Worm (Caenorhabditis elegans): ENCODE data around the gene fbxb-118.
A peak's percentile ranks its signal among the peaks of the same experiment; 100 is the strongest.

The fbxb-118 gene

ce11 chrII:4089183-4089582, 25.3 kb upstream of the fbxb-118 start (continued):
- TF ChIP-seq fkh-10 (GFP tag; optimal IDR thresholded peaks at IDR 0.05) (no peak), nhr-237 (tag; optimal IDR thresholded peaks at IDR 0.05) (no peak), dsc-1 (tag; optimal IDR thresholded peaks at IDR 0.05) (no peak), isw-1 (GFP tag; IDR thresholded peaks at IDR 0.05) (no peak), ceh-88 (GFP tag; IDR thresholded peaks at IDR 0.05) (no peak), nhr-11 (tag; optimal IDR thresholded peaks at IDR 0.05) (peak; percentile 3), nhr-77 (tag; optimal IDR thresholded peaks at IDR 0.05) (no peak), sox-4 (tag; optimal IDR thresholded peaks at IDR 0.05) (no peak), lsy-2 (tag; optimal IDR thresholded peaks at IDR 0.05) (peak; percentile 54 to 57), nhr-28 (tag; optimal IDR thresholded peaks at IDR 0.05) (no peak), mdl-1 (tag; optimal IDR thresholded peaks at IDR 0.05) (peak in 1 of 2 experiments; percentile 49), unc-98 (GFP tag; IDR thresholded peaks at IDR 0.05) (no peak), ztf-4 (tag; optimal IDR thresholded peaks at IDR 0.05) (peak; percentile 19), nhr-19 (GFP tag; conservative IDR thresholded peaks at IDR 0.05) (peak; percentile 77), snu-23 (GFP tag; optimal IDR thresholded peaks at IDR 0.05) (peak; percentile 74)

- no peak for TF ChIP-seq tbx-2 (tag; optimal IDR thresholded peaks at IDR 0.05)
- no peak for TF ChIP-seq aha-1 (tag; optimal IDR thresholded peaks at IDR 0.05)
- TF ChIP-seq lir-3 (tag; optimal IDR thresholded peaks at IDR 0.05; ENCODE audit: poor library complexity): no peak
- TF ChIP-seq snpc-4 (tag; optimal IDR thresholded peaks at IDR 0.05): no peak
- TF ChIP-seq mef-2 (tag; optimal IDR thresholded peaks at IDR 0.05): no peak
- TF ChIP-seq elt-2 (tag; optimal IDR thresholded peaks at IDR 0.05): no peak
- TF ChIP-seq nhr-20 (tag; optimal IDR thresholded peaks at IDR 0.05): no peak
- TF ChIP-seq mep-1 (tag; optimal IDR thresholded peaks at IDR 0.05): no peak
- TF ChIP-seq swsn-7 (tag; optimal IDR thresholded peaks at IDR 0.05): no peak
These were observed 21.7 kb upstream of the fbxb-118 start for ce11 chrII:4085601-4086000.

ce11 chrII:4082754-4083153, 18.9 kb upstream of the fbxb-118 start, which contains the start of gene R11F4.2:
TSS of gene R11F4.2 (plus strand) at chrII:4083054.
- no peak for TF ChIP-seq unc-130 (tag; optimal IDR thresholded peaks at IDR 0.05)

DNA sequence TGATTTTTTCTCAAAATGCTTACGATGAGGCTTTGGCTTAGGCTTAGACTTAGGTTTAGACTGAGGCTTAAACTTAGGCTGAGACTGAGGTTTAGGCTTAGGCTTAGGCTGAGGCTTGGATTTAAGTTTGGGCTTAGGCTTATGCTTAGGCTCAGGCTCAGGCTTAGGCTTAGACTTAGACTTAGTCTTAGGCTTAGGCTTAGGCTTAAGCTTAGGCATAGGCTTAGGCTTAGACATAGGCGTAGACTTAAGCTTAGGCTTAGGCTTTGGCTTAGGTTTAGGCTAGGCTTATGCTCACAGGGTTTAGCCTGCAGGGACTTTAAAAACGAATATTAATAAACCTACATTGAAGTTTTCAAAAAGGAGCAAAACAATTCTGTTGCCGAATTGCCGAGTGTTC, 18.0 kb upstream of the fbxb-118 start:
- TF ChIP-seq C16A3.4 (tag; optimal IDR thresholded peaks at IDR 0.05) (no peak), mef-2 (tag; optimal IDR thresholded peaks at IDR 0.05) (no peak), sox-4 (tag; optimal IDR thresholded peaks at IDR 0.05) (no peak), lin-35 (GFP tag; optimal IDR thresholded peaks at IDR 0.05) (no peak), ceh-8 (GFP tag; optimal IDR thresholded peaks at IDR 0.05) (no peak), mdl-1 (tag; optimal IDR thresholded peaks at IDR 0.05) (no peak), unc-62 (GFP tag; optimal IDR thresholded peaks at IDR 0.05) (no peak), blmp-1 (tag; optimal IDR thresholded peaks at IDR 0.05) (no peak), lsy-2 (tag; optimal IDR thresholded peaks at IDR 0.05) (no peak), nhr-20 (tag; optimal IDR thresholded peaks at IDR 0.05) (no peak), lin-13 (GFP tag; optimal IDR thresholded peaks at IDR 0.05) (no peak), ets-5 (GFP tag; IDR thresholded peaks at IDR 0.05) (no peak), ceh-63 (GFP tag; optimal IDR thresholded peaks at IDR 0.05) (no peak), elt-3 (tag; optimal IDR thresholded peaks at IDR 0.05) (no peak), vab-15 (tag; optimal IDR thresholded peaks at IDR 0.05) (no peak), ztf-4 (tag; optimal IDR thresholded peaks at IDR 0.05) (no peak), mep-1 (tag; optimal IDR thresholded peaks at IDR 0.05) (no peak), fkh-4 (tag; optimal IDR thresholded peaks at IDR 0.05; ENCODE audit: borderline replicate concordance) (no peak), ceh-82 (tag; optimal IDR thresholded peaks at IDR 0.05) (no peak), skn-1 (tag; optimal IDR thresholded peaks at IDR 0.05) (no peak)

Data from whole organism, L1 larva.